Fruit fly (Drosophila melanogaster): ENCODE data around the gene Traf6.

Gene Traf6

DNA sequence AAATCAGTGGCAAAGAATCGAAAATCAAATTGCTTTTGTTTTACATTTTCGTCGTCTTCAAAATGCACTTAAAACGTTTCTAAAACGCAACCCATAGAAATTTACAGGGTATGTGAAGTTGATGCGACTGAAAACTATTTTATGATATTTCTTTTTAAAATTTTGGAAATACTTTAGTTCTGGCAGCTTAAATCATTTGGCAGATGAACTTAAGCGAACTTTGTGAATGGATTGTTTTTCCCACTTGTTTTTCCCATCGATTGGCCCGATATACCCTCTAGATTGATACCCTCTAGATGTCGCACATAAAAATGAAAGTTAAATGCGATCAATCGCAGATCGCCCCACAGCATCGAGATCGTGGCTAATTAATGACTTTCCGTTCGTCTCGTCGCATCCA, 31.0 kb downstream of the Traf6 start (continued):
- TF ChIP-seq CkIIα-i1 (GFP tag; IDR thresholded peaks at IDR 0.05) (no peak), zfh2 (GFP tag; optimal IDR thresholded peaks at IDR 0.05) (no peak), GATAe (GFP tag; conservative IDR thresholded peaks at IDR 0.05) (no peak), Gug (GFP tag; IDR thresholded peaks at IDR 0.05) (peak; percentile 26; the same call in 1 of the 4 replicates), unpg (GFP tag; optimal IDR thresholded peaks at IDR 0.05) (peak; percentile 73), CG17612 (GFP tag; IDR thresholded peaks at IDR 0.05) (no peak), CG11456 (GFP tag; IDR thresholded peaks at IDR 0.05) (no peak), scrt (GFP tag; optimal IDR thresholded peaks at IDR 0.05) (no peak), Adf1 (GFP tag; IDR thresholded peaks at IDR 0.05) (no peak), CG12659 (GFP tag; optimal IDR thresholded peaks at IDR 0.05) (peak; percentile 11), nerfin-1 (tag; optimal IDR thresholded peaks at IDR 0.05) (peak; percentile 46), CG31224 (GFP tag; IDR thresholded peaks at IDR 0.05) (no peak), esg (GFP tag; conservative IDR thresholded peaks at IDR 0.05) (peak; percentile 48), croc (GFP tag; conservative IDR thresholded peaks at IDR 0.05) (peak; percentile 52; the same call in 2 of the 3 replicates), gfzf (GFP tag; optimal IDR thresholded peaks at IDR 0.05) (no peak), gsb (GFP tag; IDR thresholded peaks at IDR 0.05) (no peak), BtbVII (GFP tag; optimal IDR thresholded peaks at IDR 0.05) (no peak), pho (GFP tag; optimal IDR thresholded peaks at IDR 0.05) (no peak), CG1233 (GFP tag; optimal IDR thresholded peaks at IDR 0.05) (peak; percentile 19), CG11247 (GFP tag; IDR thresholded peaks at IDR 0.05) (no peak), tup (GFP tag; optimal IDR thresholded peaks at IDR 0.05) (no peak), disco-r (GFP tag; optimal IDR thresholded peaks at IDR 0.05) (no peak), CG3065 (GFP tag; optimal IDR thresholded peaks at IDR 0.05) (no peak), br (optimal IDR thresholded peaks at IDR 0.05) (no peak), CG9797 (GFP tag; optimal IDR thresholded peaks at IDR 0.05) (no peak), Nf-YC (tag; optimal IDR thresholded peaks at IDR 0.05) (no peak), shn (GFP tag; optimal IDR thresholded peaks at IDR 0.05) (peak; percentile 21), ase (GFP tag; IDR thresholded peaks at IDR 0.05) (0 out of 3 replicates have a peak, but pooled peaks have one; percentile 40), gro (GFP tag; optimal IDR thresholded peaks at IDR 0.05) (no peak), CG17186 (GFP tag; optimal IDR thresholded peaks at IDR 0.05) (peak; percentile 7), tio (GFP tag; optimal IDR thresholded peaks at IDR 0.05) (peak; percentile 53), dpn (GFP tag; optimal IDR thresholded peaks at IDR 0.05) (peak; percentile 35 to 49), CG10366 (GFP tag; IDR thresholded peaks at IDR 0.05) (peak; percentile 54; the same call in 1 of the 2 replicates), dm (GFP tag; optimal IDR thresholded peaks at IDR 0.05) (no peak), Neu2 (GFP tag; optimal IDR thresholded peaks at IDR 0.05; ENCODE audit: borderline replicate concordance) (no peak), pum (GFP tag; optimal IDR thresholded peaks at IDR 0.05) (peak; percentile 42), sr (GFP tag; IDR thresholded peaks at IDR 0.05) (no peak), mam (GFP tag; optimal IDR thresholded peaks at IDR 0.05) (no peak), CG7963 (GFP tag; IDR thresholded peaks at IDR 0.05; ENCODE audit: partially characterized antibody) (no peak), CG6654 (GFP tag; optimal IDR thresholded peaks at IDR 0.05) (peak; percentile 8), Ets97D (GFP tag; optimal IDR thresholded peaks at IDR 0.05) (no peak), CG1529 (GFP tag; optimal IDR thresholded peaks at IDR 0.05) (peak; percentile 56), CG14965 (GFP tag; optimal IDR thresholded peaks at IDR 0.05; ENCODE audit: borderline replicate concordance) (no peak), MBD-R2 (GFP tag; IDR thresholded peaks at IDR 0.05) (no peak), CG9727 (GFP tag; optimal IDR thresholded peaks at IDR 0.05) (peak; percentile 50), Dp (GFP tag; optimal IDR thresholded peaks at IDR 0.05) (no peak), CG10321 (GFP tag; IDR thresholded peaks at IDR 0.05) (no peak), CG4617 (GFP tag; optimal IDR thresholded peaks at IDR 0.05; ENCODE audit: borderline replicate concordance) (no peak), oc (tag; optimal IDR thresholded peaks at IDR 0.05) (peak; percentile 74), sim (GFP tag; IDR thresholded peaks at IDR 0.05) (peak; percentile 34; the same call in 1 of the 2 replicates), CG10543 (GFP tag; optimal IDR thresholded peaks at IDR 0.05) (no peak), CG4404 (GFP tag; IDR thresholded peaks at IDR 0.05) (peak; percentile 35; the same call in 1 of the 2 replicates)

Measured in whole organism, embryonic.